Fruit fly (Drosophila melanogaster) S2 (cell line): Measurements from ENCODE around the gene CG12520.
A peak's percentile ranks its signal among the peaks of the same experiment; 100 is the strongest.

Experiments
- CG8478 ChIP-seq: fragments of >200 bp; optimal IDR thresholded peaks from 2 replicates; lab custom pipeline; 2018
- CTCF ChIP-seq, 2 experiments: fragments of >200 bp; optimal IDR thresholded peaks; 2 replicates each; lab custom pipeline; 2018

The CG12520 gene

DNA sequence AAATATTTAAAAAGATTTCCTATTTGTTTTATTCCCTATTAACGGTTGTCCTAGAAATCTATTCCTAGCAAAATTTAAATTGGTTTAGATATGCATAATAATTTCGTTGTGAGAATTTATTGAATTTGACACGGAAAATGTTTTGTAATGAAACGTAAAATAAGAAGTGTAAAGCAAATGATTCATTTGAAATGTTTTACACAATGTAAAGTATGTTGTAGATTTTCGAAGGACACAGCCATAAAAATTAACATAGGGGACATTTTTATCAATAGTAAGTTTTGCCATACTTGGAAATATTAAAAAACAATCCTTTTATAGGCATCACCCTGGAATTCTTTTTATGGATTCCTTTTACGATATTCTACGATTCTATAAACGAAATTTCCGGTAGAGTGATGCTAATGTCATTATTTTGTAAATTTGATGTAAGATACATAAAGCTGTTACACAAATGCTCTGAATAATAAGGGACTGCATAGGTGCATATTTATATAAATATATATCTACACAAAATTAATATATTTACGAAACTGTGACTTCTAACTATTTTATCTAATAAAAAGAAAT, 44.9 kb downstream of the CG12520 start:
- TF ChIP-seq CG8478 (lab: Kevin White, UChicago) (no peak), CTCF (optimal IDR thresholded peaks at IDR 0.05; lab: Kevin White, UChicago) (peak; percentile 36 to 78)

DNA sequence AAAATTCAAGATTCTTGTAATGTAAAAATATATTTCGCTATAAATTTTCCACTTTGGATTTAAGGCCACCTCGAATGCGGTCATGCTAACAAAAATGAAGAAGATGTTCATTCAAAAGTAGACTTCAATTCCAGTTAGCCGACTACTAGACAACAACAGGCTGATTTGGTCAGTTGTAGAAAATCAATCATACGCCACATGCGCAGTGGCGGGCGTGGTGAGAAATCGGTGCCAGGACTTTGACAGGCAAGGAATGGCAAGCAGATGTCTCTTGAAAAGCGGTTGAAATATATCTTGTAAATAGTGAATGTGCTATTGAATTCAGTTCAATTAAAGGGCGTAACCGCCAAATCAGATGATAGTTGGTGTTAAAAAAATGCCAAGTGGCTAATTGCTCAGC, 49.1 kb downstream of the CG12520 start, which contains the start of gene Ent3:
TSS of gene Ent3 (plus strand) at position 224 of the 400 bp plus-strand sequence.
- TF ChIP-seq CTCF (optimal IDR thresholded peaks at IDR 0.05; lab: Kevin White, UChicago), result no peak
- no peak for TF ChIP-seq CG8478 (lab: Kevin White, UChicago)
